Fruit fly (Drosophila melanogaster) whole organism, pupa: Measurements from ENCODE around the gene ru.

Experiments
- CG10348 ChIP-seq: fragments of 200-800 bp; sonication (Bioruptor generic); IDR thresholded peaks from 2 replicates; pipeline ENCODE4 v1.3.6; 2022; ENCODE audit warnings: missing biosample characterization, missing genetic modification characterization
- CG12605 ChIP-seq: fragments of 200-800 bp; sonication (Bioruptor generic); IDR thresholded peaks from 2 replicates; pipeline ENCODE4 v1.3.6; 2022; ENCODE audit warnings: missing biosample characterization, missing genetic modification characterization
- CG13204 ChIP-seq: fragments of 200-800 bp; sonication (Bioruptor generic); optimal IDR thresholded peaks from 2 replicates; lab custom pipeline; 2018; ENCODE audit warnings: missing biosample characterization, mild to moderate bottlenecking, missing genetic modification characterization, moderate library complexity
- CG14655 ChIP-seq: fragments of 200-800 bp; sonication (Bioruptor generic); optimal IDR thresholded peaks from 3 replicates; lab custom pipeline; 2017; ENCODE audit warnings: mild to moderate bottlenecking, missing biosample characterization, missing genetic modification reagents, missing genetic modification characterization
- CG15710 ChIP-seq: fragments of 200-800 bp; sonication (Bioruptor generic); optimal IDR thresholded peaks from 2 replicates; lab custom pipeline; 2018; ENCODE audit warnings: missing biosample characterization, mild to moderate bottlenecking, missing genetic modification characterization, moderate library complexity
- CG17806 ChIP-seq: fragments of 200-800 bp; sonication (Bioruptor generic); optimal IDR thresholded peaks from 2 replicates; lab custom pipeline; 2018; ENCODE audit warnings: missing biosample characterization, mild to moderate bottlenecking, missing genetic modification characterization, moderate library complexity
- CG32121 ChIP-seq: fragments of 200-800 bp; sonication (Bioruptor generic); IDR thresholded peaks from 2 replicates; pipeline ENCODE4 v1.3.6; 2022; ENCODE audit warnings: missing biosample characterization, missing genetic modification characterization
- CG34367 ChIP-seq: fragments of 200-800 bp; sonication (Bioruptor generic); optimal IDR thresholded peaks from 2 replicates; lab custom pipeline; 2018; ENCODE audit warnings: missing biosample characterization, mild to moderate bottlenecking, missing genetic modification characterization
- CG4496 ChIP-seq: fragments of 200-800 bp; sonication (Bioruptor generic); IDR thresholded peaks from 3 replicates; pipeline ENCODE4 v1.3.6; 2022; ENCODE audit warnings: missing biosample characterization, missing genetic modification characterization
- CG8159 ChIP-seq: fragments of 200-800 bp; sonication (Bioruptor generic); optimal IDR thresholded peaks from 3 replicates; lab custom pipeline; 2018; ENCODE audit warnings: missing biosample characterization, mild to moderate bottlenecking, missing genetic modification characterization, moderate library complexity
- CG8301 ChIP-seq: fragments of 200-800 bp; sonication (Bioruptor generic); optimal IDR thresholded peaks from 2 replicates; lab custom pipeline; 2018; ENCODE audit warnings: missing biosample characterization, mild to moderate bottlenecking, missing genetic modification characterization
- CG9948 ChIP-seq: fragments of 200-800 bp; sonication (Bioruptor generic); optimal IDR thresholded peaks from 2 replicates; lab custom pipeline; 2018; ENCODE audit warnings: missing biosample characterization, mild to moderate bottlenecking, missing genetic modification characterization, moderate library complexity
- D1 ChIP-seq: fragments of 200-800 bp; sonication (Bioruptor generic); optimal IDR thresholded peaks from 2 replicates; lab custom pipeline; 2018; ENCODE audit warnings: missing biosample characterization, mild to moderate bottlenecking, missing genetic modification characterization, moderate library complexity
- EcR ChIP-seq: fragments of 200-800 bp; sonication (Bioruptor generic); optimal IDR thresholded peaks from 3 replicates; lab custom pipeline; 2019; ENCODE audit warnings: missing biosample characterization, missing genetic modification characterization, mild to moderate bottlenecking, moderate library complexity, missing genetic modification reagents
- Ets98B ChIP-seq: fragments of 200-800 bp; sonication (Bioruptor generic); IDR thresholded peaks from 2 replicates; pipeline ENCODE4 v1.3.6; 2022; ENCODE audit warnings: missing biosample characterization, missing genetic modification characterization
- Pif1A ChIP-seq: fragments of 200-800 bp; sonication (Bioruptor generic); optimal IDR thresholded peaks from 3 replicates; lab custom pipeline; 2016; ENCODE audit warnings: missing biosample characterization, missing genetic modification characterization
- Pif1B ChIP-seq: fragments of 200-800 bp; sonication (Bioruptor generic); optimal IDR thresholded peaks from 3 replicates; lab custom pipeline; 2016; ENCODE audit warnings: missing biosample characterization, missing genetic modification characterization
- Snoo ChIP-seq: fragments of 200-800 bp; sonication (Bioruptor generic); optimal IDR thresholded peaks from 3 replicates; lab custom pipeline; 2017; ENCODE audit warnings: missing biosample characterization, mild to moderate bottlenecking, missing genetic modification characterization, inconsistent platforms
- fd96Ca ChIP-seq: fragments of 200-800 bp; sonication (Bioruptor generic); IDR thresholded peaks from 3 replicates; pipeline ENCODE4 v1.3.6; 2022; ENCODE audit warnings: missing biosample characterization, missing genetic modification characterization
- gl ChIP-seq: fragments of 200-800 bp; sonication (Bioruptor generic); optimal IDR thresholded peaks from 2 replicates; lab custom pipeline; 2018; ENCODE audit warnings: missing biosample characterization, mild to moderate bottlenecking, missing genetic modification characterization
- rn ChIP-seq: fragments of 200-800 bp; sonication (Bioruptor generic); IDR thresholded peaks from 2 replicates; pipeline ENCODE4 v1.3.6; 2022; ENCODE audit warnings: missing biosample characterization, missing genetic modification characterization

The ru gene

DNA sequence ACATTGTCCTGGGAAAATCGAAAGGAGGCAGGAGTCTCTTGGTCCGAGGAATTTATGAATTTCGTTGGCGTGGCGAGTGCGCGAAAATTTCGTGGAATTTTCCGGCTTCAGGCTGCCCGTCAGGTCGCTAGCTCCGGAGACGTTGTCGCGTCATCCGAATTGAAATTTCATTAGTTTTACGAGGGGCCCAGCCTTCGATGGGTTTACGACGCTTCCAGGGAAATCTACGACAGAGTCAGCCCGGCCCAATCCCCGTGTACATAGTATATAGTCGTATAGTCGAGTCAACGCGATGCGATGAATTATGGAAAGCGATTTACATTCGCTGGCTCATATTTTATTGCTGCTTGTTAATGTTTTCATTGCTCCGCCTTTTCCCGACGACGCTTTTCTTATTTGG is 34.1 kb downstream of the ru start:
- TF ChIP-seq CG34367 (tag; lab: Kevin White, UChicago) = no peak
- TF ChIP-seq fd96Ca (GFP tag; lab: Robert Waterston, UW) = no peak
- no peak for TF ChIP-seq EcR (GFP tag; lab: Kevin White, UChicago)
- TF ChIP-seq CG15710 (tag; lab: Kevin White, UChicago) = no peak
- TF ChIP-seq CG12605 (GFP tag; lab: Robert Waterston, UW) = no peak
- TF ChIP-seq Pif1B (GFP tag; lab: Kevin White, UChicago) = no peak
- no peak for TF ChIP-seq Pif1A (GFP tag; lab: Kevin White, UChicago)
- no peak for TF ChIP-seq CG8159 (tag; lab: Kevin White, UChicago)
- no peak for TF ChIP-seq CG8301 (tag; lab: Kevin White, UChicago)
- no peak for TF ChIP-seq CG32121
- no peak for TF ChIP-seq Ets98B (GFP tag; lab: Robert Waterston, UW)
- no peak for TF ChIP-seq CG10348 (GFP tag; lab: Robert Waterston, UW)
- TF ChIP-seq CG4496 (GFP tag; lab: Robert Waterston, UW) = no peak
- TF ChIP-seq rn (GFP tag; lab: Robert Waterston, UW) = no peak
- no peak for TF ChIP-seq D1
- no peak for TF ChIP-seq CG9948 (tag; lab: Kevin White, UChicago)
- TF ChIP-seq CG14655 = no peak
- TF ChIP-seq, all 21 proteins: peak for 0

DNA sequence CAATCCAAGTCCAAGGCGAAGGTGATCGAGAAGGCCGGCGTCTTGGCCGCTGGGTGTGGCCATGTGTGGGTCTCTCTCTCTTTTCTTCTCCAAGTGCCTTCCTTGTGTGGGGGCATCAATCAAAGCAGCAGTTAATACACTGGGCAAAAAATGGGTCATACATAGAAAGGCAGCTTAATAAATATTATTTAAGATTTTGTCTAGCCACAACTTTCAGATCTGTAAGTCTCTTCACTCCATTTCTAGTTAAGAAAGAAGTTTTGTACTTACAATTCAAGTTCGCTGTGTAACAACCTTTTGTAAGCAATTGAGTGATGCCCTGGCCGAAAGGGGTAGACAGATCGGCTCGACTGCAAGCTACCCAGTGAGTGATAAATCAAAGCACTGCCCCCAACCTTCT is 37.7 kb downstream of the ru start:
- TF ChIP-seq CG12605 (GFP tag; lab: Robert Waterston, UW) (no peak), CG8159 (tag; lab: Kevin White, UChicago) (peak; percentile 14), CG8301 (tag; lab: Kevin White, UChicago) (no peak), CG17806 (tag; lab: Kevin White, UChicago) (peak; percentile 41), Pif1B (GFP tag; lab: Kevin White, UChicago) (peak; percentile 47), CG34367 (tag; lab: Kevin White, UChicago) (no peak), Ets98B (GFP tag; lab: Robert Waterston, UW) (no peak), CG14655 (peak; percentile 50), CG4496 (GFP tag; lab: Robert Waterston, UW) (peak; percentile 32; the same call in 1 of the 3 replicates), CG10348 (GFP tag; lab: Robert Waterston, UW) (no peak), CG13204 (GFP tag; lab: Kevin White, UChicago) (no peak), CG32121 (no peak), Pif1A (GFP tag; lab: Kevin White, UChicago) (peak; percentile 37), D1 (no peak), Snoo (tag; lab: Kevin White, UChicago) (peak; percentile 34), rn (GFP tag; lab: Robert Waterston, UW) (no peak), gl (tag; lab: Kevin White, UChicago) (no peak), CG15710 (tag; lab: Kevin White, UChicago) (no peak), fd96Ca (GFP tag; lab: Robert Waterston, UW) (no peak), CG9948 (tag; lab: Kevin White, UChicago) (no peak), EcR (GFP tag; lab: Kevin White, UChicago) (no peak)
- TF ChIP-seq, all 21 proteins: peak for 7

DNA sequence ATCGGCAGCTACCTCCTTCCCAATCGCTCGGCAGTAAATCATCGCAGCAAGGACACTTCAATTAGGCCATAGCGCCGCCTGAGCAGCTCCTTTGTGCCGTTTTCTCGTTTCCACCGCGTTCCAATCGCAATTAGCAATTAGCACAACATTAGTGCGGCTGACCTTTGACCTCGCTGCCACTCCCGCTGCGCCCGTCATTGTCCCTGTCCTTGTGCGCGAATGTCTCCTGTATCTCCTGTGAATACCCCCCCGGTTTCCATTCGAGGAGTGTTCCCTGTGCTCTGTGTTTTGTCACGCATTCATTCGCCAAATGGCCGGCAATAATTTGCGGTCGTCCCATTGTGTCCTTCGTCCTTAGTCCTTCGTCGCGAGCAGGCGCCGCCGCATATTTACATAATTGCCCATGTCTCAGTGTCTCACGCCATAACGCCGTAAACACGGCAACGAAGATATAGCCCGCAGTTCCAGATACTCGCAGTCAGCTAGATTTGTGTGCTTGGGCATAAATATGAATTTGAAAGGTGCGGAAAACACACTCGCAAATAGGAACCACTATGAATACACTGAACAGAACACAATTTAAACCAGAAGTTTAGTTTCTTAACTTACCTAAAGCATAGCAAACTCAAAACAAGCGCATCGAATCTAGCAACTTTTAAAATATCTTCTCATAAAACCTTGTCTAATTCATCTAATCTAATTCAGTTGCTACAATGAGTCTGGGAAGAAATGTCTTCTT is 40.1 kb downstream of the ru start, which contains the start of gene CG9168:
Gene CG9168 (plus strand): TSS at position 689 of the 739 bp plus-strand sequence.
- TF ChIP-seq Ets98B (GFP tag; lab: Robert Waterston, UW) (no peak), CG9948 (tag; lab: Kevin White, UChicago) (no peak), fd96Ca (GFP tag; lab: Robert Waterston, UW) (no peak), D1 (no peak), CG10348 (GFP tag; lab: Robert Waterston, UW) (no peak), Pif1A (GFP tag; lab: Kevin White, UChicago) (no peak), CG17806 (tag; lab: Kevin White, UChicago) (no peak), CG4496 (GFP tag; lab: Robert Waterston, UW) (no peak), CG34367 (tag; lab: Kevin White, UChicago) (no peak), CG14655 (no peak), CG12605 (GFP tag; lab: Robert Waterston, UW) (no peak), CG8301 (tag; lab: Kevin White, UChicago) (no peak), gl (tag; lab: Kevin White, UChicago) (no peak), CG8159 (tag; lab: Kevin White, UChicago) (no peak), rn (GFP tag; lab: Robert Waterston, UW) (no peak), Snoo (tag; lab: Kevin White, UChicago) (no peak), EcR (GFP tag; lab: Kevin White, UChicago) (no peak), CG32121 (no peak), Pif1B (GFP tag; lab: Kevin White, UChicago) (no peak)

- no peak for TF ChIP-seq CG14655
- TF ChIP-seq CG15710 (tag; lab: Kevin White, UChicago) = peak; percentile 74
- TF ChIP-seq CG4496 (GFP tag; lab: Robert Waterston, UW) = peak; percentile 79; the same call in 2 of the 3 replicates
- TF ChIP-seq CG34367 (tag; lab: Kevin White, UChicago) = peak; percentile 76
- TF ChIP-seq CG9948 (tag; lab: Kevin White, UChicago) = peak; percentile 64
- TF ChIP-seq CG13204 (GFP tag; lab: Kevin White, UChicago) = peak; percentile 45
- TF ChIP-seq Pif1B (GFP tag; lab: Kevin White, UChicago) = peak; percentile 17
- TF ChIP-seq D1 = no peak
- TF ChIP-seq Ets98B (GFP tag; lab: Robert Waterston, UW) = no peak
- no peak for TF ChIP-seq EcR (GFP tag; lab: Kevin White, UChicago)
- peak; percentile 33; the same call in 1 of the 2 replicates for TF ChIP-seq CG12605 (GFP tag; lab: Robert Waterston, UW)
- TF ChIP-seq fd96Ca (GFP tag; lab: Robert Waterston, UW) = peak; percentile 53; the same call in 2 of the 3 replicates
- TF ChIP-seq Pif1A (GFP tag; lab: Kevin White, UChicago) = peak; percentile 43
- TF ChIP-seq gl (tag; lab: Kevin White, UChicago) = peak; percentile 67
Observed at dm6 chr3L:1414032-1414431, 43.6 kb downstream of the ru start.
